Fruit fly (Drosophila melanogaster) whole organism, embryonic: ENCODE results near the gene CG34432.

Source experiments
- CG10147 ChIP-seq: fragments of 200-800 bp; sonication (Bioruptor generic); optimal IDR thresholded peaks from 2 replicates; lab custom pipeline; 2019; ENCODE audit warnings: missing biosample characterization, mild to moderate bottlenecking, missing genetic modification characterization, moderate library complexity
- CG12071 ChIP-seq: fragments of 200-800 bp; sonication (Bioruptor generic); optimal IDR thresholded peaks from 3 replicates; lab custom pipeline; 2018; ENCODE audit warnings: missing biosample characterization, mild to moderate bottlenecking, missing genetic modification characterization
- CG12744 ChIP-seq: fragments of 200-800 bp; sonication (Bioruptor generic); optimal IDR thresholded peaks from 2 replicates; lab custom pipeline; 2016; ENCODE audit warnings: missing biosample characterization, missing genetic modification characterization
- CG4707 ChIP-seq: fragments of 200-800 bp; sonication (Bioruptor generic); optimal IDR thresholded peaks from 2 replicates; lab custom pipeline; 2018; ENCODE audit warnings: missing biosample characterization, mild to moderate bottlenecking, missing genetic modification characterization, moderate library complexity
- CG7556 ChIP-seq: fragments of 200-800 bp; sonication (Bioruptor generic); optimal IDR thresholded peaks from 2 replicates; lab custom pipeline; 2017; ENCODE audit warnings: missing biosample characterization, mild to moderate bottlenecking, missing genetic modification characterization
- Dad ChIP-seq: fragments of 200-800 bp; sonication (Bioruptor generic); optimal IDR thresholded peaks from 3 replicates; lab custom pipeline; 2016; ENCODE audit warnings: missing biosample characterization, missing genetic modification characterization
- E2f1 ChIP-seq: fragments of 200-800 bp; sonication (Bioruptor generic); IDR thresholded peaks from 2 replicates; pipeline ENCODE4 v1.3.6; 2022; ENCODE audit warnings: missing biosample characterization, missing genetic modification characterization
- Nf-YA ChIP-seq: fragments of 200-800 bp; sonication (Bioruptor generic); IDR thresholded peaks from 2 replicates; pipeline ENCODE4 v1.3.6; 2022; ENCODE audit warnings: missing biosample characterization, missing genetic modification characterization
- ap ChIP-seq: fragments of 200-800 bp; sonication (Bioruptor generic); IDR thresholded peaks from 2 replicates; pipeline ENCODE4 v1.3.6; 2022; ENCODE audit warnings: missing biosample characterization, missing genetic modification characterization
- ara ChIP-seq: fragments of 200-800 bp; sonication (Bioruptor generic); IDR thresholded peaks from 2 replicates; pipeline ENCODE4 v1.3.6; 2022; ENCODE audit warnings: missing biosample characterization, missing genetic modification characterization
- da ChIP-seq: fragments of 200-800 bp; sonication (Bioruptor generic); optimal IDR thresholded peaks from 2 replicates; lab custom pipeline; 2016; ENCODE audit warnings: missing biosample characterization, missing genetic modification characterization
- lov ChIP-seq, 2 experiments: fragments of 200-800 bp in 1 of 2; fragments of >200 bp in 1 of 2; sonication (Bioruptor generic) in 1 of 2; IDR thresholded peaks in 1 of 2; optimal IDR thresholded peaks in 1 of 2; 2 replicates in 1 of 2; 3 replicates in 1 of 2; pipeline versions ENCODE4 v1.3.6 to Lab custom; 2017 to 2022; ENCODE audit warnings: missing biosample characterization in 1 of 2, missing genetic modification characterization in 1 of 2
- nau ChIP-seq: fragments of 200-800 bp; sonication (Bioruptor generic); optimal IDR thresholded peaks from 3 replicates; lab custom pipeline; 2017; ENCODE audit warnings: missing biosample characterization, mild to moderate bottlenecking, missing genetic modification characterization, missing genetic modification reagents
- psq ChIP-seq: fragments of 200-800 bp; sonication (Bioruptor generic); optimal IDR thresholded peaks from 2 replicates; lab custom pipeline; 2017; ENCODE audit warnings: missing biosample characterization, missing genetic modification characterization
- sisA ChIP-seq: fragments of 200-800 bp; sonication (Bioruptor generic); IDR thresholded peaks from 2 replicates; pipeline ENCODE4 v1.3.6; 2022; ENCODE audit warnings: missing biosample characterization, missing genetic modification characterization

The CG34432 gene

DNA sequence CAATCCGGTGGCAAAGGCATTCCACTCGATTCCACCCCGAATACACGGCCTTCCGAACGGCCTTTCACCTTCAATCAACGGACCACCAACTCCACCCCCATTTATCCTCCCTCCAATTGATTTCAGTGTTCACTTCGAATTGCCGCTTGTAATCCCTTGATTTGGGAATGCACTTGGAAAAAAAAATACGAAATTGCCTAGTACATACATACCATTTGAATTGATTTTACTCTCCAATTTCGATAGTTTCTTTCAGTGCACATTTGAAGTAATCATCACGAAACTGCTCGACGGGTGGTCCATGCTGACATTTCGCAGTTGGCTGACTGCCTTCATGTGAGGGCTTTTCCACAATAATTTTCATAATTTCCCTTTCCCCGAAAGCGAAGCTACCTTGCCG lies 50.2 kb downstream of the CG34432 start (continued):
- TF ChIP-seq sisA (GFP tag; lab: Robert Waterston, UW) (no peak), E2f1 (GFP tag; lab: Robert Waterston, UW) (no peak), CG12071 (GFP tag; lab: Kevin White, UChicago) (no peak), ap (GFP tag; lab: Robert Waterston, UW) (no peak), da (GFP tag; lab: Kevin White, UChicago) (no peak), ara (GFP tag; lab: Robert Waterston, UW) (no peak), CG10147 (GFP tag; lab: Kevin White, UChicago) (no peak), CG4707 (GFP tag; lab: Kevin White, UChicago) (no peak), CG12744 (no peak), psq (GFP tag; lab: Kevin White, UChicago) (no peak), nau (GFP tag; lab: Kevin White, UChicago) (no peak), lov (optimal IDR thresholded peaks at IDR 0.05; lab: Kevin White, UChicago) (no peak), lov (GFP tag; IDR thresholded peaks at IDR 0.05; lab: Robert Waterston, UW) (no peak), Nf-YA (GFP tag; lab: Robert Waterston, UW) (no peak), CG7556 (GFP tag; lab: Kevin White, UChicago) (no peak), Dad (GFP tag; lab: Kevin White, UChicago) (no peak)
